Worm (Caenorhabditis elegans): ENCODE data around the gene afmd-2.

afmd-2 gene

ce11 chrIV:13508924-13509323 lies at the start of gene afmd-2:
Gene afmd-2 (plus strand): TSS chrIV:13509224.
- TF ChIP-seq pes-1 (GFP tag; IDR thresholded peaks at IDR 0.05): no peak

DNA sequence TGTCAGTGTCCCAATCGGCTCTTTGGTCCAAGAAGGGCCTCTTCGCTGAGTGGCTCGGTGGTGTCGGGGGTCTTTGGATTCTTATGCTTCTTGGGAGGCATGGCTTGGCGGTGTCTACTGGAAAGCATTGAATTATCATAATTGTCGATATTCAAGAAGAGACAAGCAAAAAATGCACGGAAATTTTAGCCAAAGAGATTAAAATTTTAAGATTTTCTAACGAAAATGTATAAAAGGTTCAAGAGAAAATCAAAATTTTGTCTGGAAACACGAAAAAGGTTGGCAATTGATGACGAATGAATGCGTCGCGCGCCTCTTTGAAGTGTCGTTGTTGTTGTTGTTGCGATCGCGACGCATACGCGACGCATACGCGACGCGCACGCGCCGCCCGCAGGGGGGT lies 48.1 kb upstream of the afmd-2 start, which contains the start of gene Y38H8A.12:
Y38H8A.12 (minus strand) TSS at position 101 of the 400 bp plus-strand sequence.
- no peak for TF ChIP-seq B0310.2 (tag; optimal IDR thresholded peaks at IDR 0.05)
- TF ChIP-seq ets-7 (tag; optimal IDR thresholded peaks at IDR 0.05): no peak
- TF ChIP-seq ama-1 (optimal IDR thresholded peaks at IDR 0.05): no peak
- no peak for TF ChIP-seq tbx-11 (GFP tag; IDR thresholded peaks at IDR 0.05)
- TF ChIP-seq hmbx-1 (tag; optimal IDR thresholded peaks at IDR 0.05): no peak
- no peak for TF ChIP-seq ceh-36 (tag; optimal IDR thresholded peaks at IDR 0.05)
- no peak for TF ChIP-seq sea-1 (GFP tag; conservative IDR thresholded peaks at IDR 0.05)
- no peak for TF ChIP-seq ceh-13 (GFP tag; optimal IDR thresholded peaks at IDR 0.05)
- no peak for TF ChIP-seq tra-4 (tag; optimal IDR thresholded peaks at IDR 0.05)
- no peak for TF ChIP-seq aly-1 (tag; optimal IDR thresholded peaks at IDR 0.05)
- TF ChIP-seq tbx-37 (GFP tag; conservative IDR thresholded peaks at IDR 0.05): no peak
- TF ChIP-seq hmg-4 (GFP tag; optimal IDR thresholded peaks at IDR 0.05): no peak

- TF ChIP-seq pes-1 (GFP tag; IDR thresholded peaks at IDR 0.05): peak; percentile 66; the same call in 1 of the 2 replicates
- peak; percentile 62; the same call in 1 of the 2 replicates for TF ChIP-seq flt-1 (GFP tag; IDR thresholded peaks at IDR 0.05)
Observed at ce11 chrIV:13463889-13464288, 45.1 kb upstream of the afmd-2 start.

DNA sequence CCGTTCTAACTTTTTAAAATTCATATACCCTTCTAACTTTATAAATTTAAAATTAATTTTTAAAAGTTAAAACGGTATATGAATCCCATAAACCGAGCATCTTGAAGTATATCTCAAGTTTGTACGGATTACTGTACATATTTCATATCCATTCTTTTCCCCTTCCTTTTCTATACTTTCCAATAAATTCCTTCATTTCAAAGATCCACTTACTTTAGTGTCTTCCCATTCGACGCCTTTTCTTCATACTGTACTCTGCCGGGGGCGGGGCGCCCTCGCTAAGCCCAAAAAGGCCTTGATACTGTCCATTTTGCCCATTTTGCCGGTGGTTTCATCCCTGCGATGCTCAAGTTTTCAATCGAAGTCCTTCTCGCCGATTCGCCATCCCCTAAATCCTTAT lies 43.2 kb upstream of the afmd-2 start, which contains the start of gene fezf-1:
fezf-1 (plus strand) TSS at position 301 of the 400 bp plus-strand sequence.
- TF ChIP-seq tbx-37 (GFP tag; conservative IDR thresholded peaks at IDR 0.05): no peak
- TF ChIP-seq ama-1 (optimal IDR thresholded peaks at IDR 0.05): no peak
- no peak for TF ChIP-seq B0310.2 (tag; optimal IDR thresholded peaks at IDR 0.05)
- no peak for TF ChIP-seq F13C5.2 (tag; optimal IDR thresholded peaks at IDR 0.05)
- TF ChIP-seq scrt-1 (GFP tag; IDR thresholded peaks at IDR 0.05): no peak
- TF ChIP-seq tra-4 (tag; optimal IDR thresholded peaks at IDR 0.05): no peak
- no peak for TF ChIP-seq aly-1 (tag; optimal IDR thresholded peaks at IDR 0.05)
- TF ChIP-seq sea-1 (GFP tag; conservative IDR thresholded peaks at IDR 0.05): no peak
- no peak for TF ChIP-seq tbx-11 (GFP tag; IDR thresholded peaks at IDR 0.05)
- no peak for TF ChIP-seq hmbx-1 (tag; optimal IDR thresholded peaks at IDR 0.05)
- no peak for TF ChIP-seq flt-1 (GFP tag; IDR thresholded peaks at IDR 0.05)
- TF ChIP-seq ceh-36 (tag; optimal IDR thresholded peaks at IDR 0.05): no peak
- no peak for TF ChIP-seq pes-1 (GFP tag; IDR thresholded peaks at IDR 0.05)
- TF ChIP-seq ceh-13 (GFP tag; optimal IDR thresholded peaks at IDR 0.05): no peak

DNA sequence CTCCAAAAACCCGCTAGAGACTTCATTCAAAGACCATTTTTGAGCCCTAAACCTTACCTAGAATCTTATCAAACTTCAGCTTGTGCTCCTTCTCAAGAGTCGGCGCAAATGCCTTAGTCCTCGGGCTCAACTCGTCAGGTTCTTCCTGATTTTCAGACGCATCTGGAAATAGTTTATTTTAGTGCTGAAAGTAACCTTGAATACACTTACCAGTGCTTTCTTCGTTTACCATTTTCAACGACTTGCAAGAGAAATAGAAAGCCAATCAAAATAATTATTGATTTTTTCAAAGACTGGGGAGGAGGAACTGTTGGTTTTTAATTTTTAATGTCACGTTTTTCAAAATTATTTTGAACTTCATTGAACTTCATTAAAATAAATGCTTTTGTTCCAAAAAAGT lies 37.0 kb upstream of the afmd-2 start, which contains the start of the genes ttbk-8.1 and Y38H8A.4:
ttbk-8.1 (plus strand) TSS at position 301 of the 400 bp plus-strand sequence.
Y38H8A.4 (minus strand) TSS at position 366 of the 400 bp plus-strand sequence.
- no peak for TF ChIP-seq ets-7 (tag; optimal IDR thresholded peaks at IDR 0.05)
- TF ChIP-seq ama-1 (optimal IDR thresholded peaks at IDR 0.05): no peak
- TF ChIP-seq tra-4 (tag; optimal IDR thresholded peaks at IDR 0.05): no peak
- TF ChIP-seq hnd-1 (tag; optimal IDR thresholded peaks at IDR 0.05): no peak
- no peak for TF ChIP-seq tbx-37 (GFP tag; conservative IDR thresholded peaks at IDR 0.05)
- no peak for TF ChIP-seq B0310.2 (tag; optimal IDR thresholded peaks at IDR 0.05)
- TF ChIP-seq tbx-11 (GFP tag; IDR thresholded peaks at IDR 0.05): no peak
- no peak for TF ChIP-seq hmbx-1 (tag; optimal IDR thresholded peaks at IDR 0.05)
- TF ChIP-seq ceh-36 (tag; optimal IDR thresholded peaks at IDR 0.05): no peak
- TF ChIP-seq sea-1 (GFP tag; conservative IDR thresholded peaks at IDR 0.05): no peak
- TF ChIP-seq scrt-1 (GFP tag; IDR thresholded peaks at IDR 0.05): no peak
- TF ChIP-seq F13C5.2 (tag; optimal IDR thresholded peaks at IDR 0.05): no peak
- TF ChIP-seq aly-1 (tag; optimal IDR thresholded peaks at IDR 0.05): no peak

DNA sequence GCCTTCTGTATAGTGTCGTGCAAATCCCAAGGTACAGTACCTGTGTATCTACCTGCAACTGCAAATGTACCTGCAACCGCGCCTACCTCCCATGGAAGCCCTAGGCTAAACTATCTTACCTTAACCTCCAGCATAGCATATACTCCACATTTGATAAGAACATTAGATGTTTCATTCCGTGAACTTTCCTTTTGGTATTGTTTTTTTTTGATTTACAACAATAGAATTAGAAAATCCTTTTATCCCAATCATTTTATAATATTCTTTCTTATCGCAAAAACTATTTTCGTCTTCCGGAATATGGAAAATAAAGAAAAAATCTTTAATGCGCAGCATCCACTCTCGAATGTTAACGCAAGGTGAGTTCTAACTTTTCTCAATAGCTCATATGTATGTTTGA lies 34.9 kb upstream of the afmd-2 start, which contains the start of gene Y38H8A.2:
Y38H8A.2 (plus strand) TSS at position 301 of the 400 bp plus-strand sequence.
- TF ChIP-seq aly-1 (tag; optimal IDR thresholded peaks at IDR 0.05): no peak
- no peak for TF ChIP-seq B0310.2 (tag; optimal IDR thresholded peaks at IDR 0.05)
- TF ChIP-seq ceh-36 (tag; optimal IDR thresholded peaks at IDR 0.05): no peak
- no peak for TF ChIP-seq ceh-13 (GFP tag; optimal IDR thresholded peaks at IDR 0.05)
- no peak for TF ChIP-seq F13C5.2 (tag; optimal IDR thresholded peaks at IDR 0.05)
- TF ChIP-seq scrt-1 (GFP tag; IDR thresholded peaks at IDR 0.05): no peak
- TF ChIP-seq tbx-11 (GFP tag; IDR thresholded peaks at IDR 0.05): no peak
- TF ChIP-seq sea-1 (GFP tag; conservative IDR thresholded peaks at IDR 0.05): no peak
- no peak for TF ChIP-seq pes-1 (GFP tag; IDR thresholded peaks at IDR 0.05)
- TF ChIP-seq tra-4 (tag; optimal IDR thresholded peaks at IDR 0.05): no peak

- TF ChIP-seq hnd-1 (tag; optimal IDR thresholded peaks at IDR 0.05) (no peak), B0310.2 (tag; optimal IDR thresholded peaks at IDR 0.05) (no peak), tbx-37 (GFP tag; conservative IDR thresholded peaks at IDR 0.05) (no peak), tbx-11 (GFP tag; IDR thresholded peaks at IDR 0.05) (no peak), ceh-13 (GFP tag; optimal IDR thresholded peaks at IDR 0.05) (no peak), sea-1 (GFP tag; conservative IDR thresholded peaks at IDR 0.05) (no peak), tra-4 (tag; optimal IDR thresholded peaks at IDR 0.05) (no peak), hmbx-1 (tag; optimal IDR thresholded peaks at IDR 0.05) (no peak), F13C5.2 (tag; optimal IDR thresholded peaks at IDR 0.05) (no peak), ets-7 (tag; optimal IDR thresholded peaks at IDR 0.05) (no peak), pes-1 (GFP tag; IDR thresholded peaks at IDR 0.05) (no peak), hmg-4 (GFP tag; optimal IDR thresholded peaks at IDR 0.05) (no peak), flt-1 (GFP tag; IDR thresholded peaks at IDR 0.05) (no peak)
Observed at ce11 chrIV:13482469-13482868, 26.6 kb upstream of the afmd-2 start, which contains the start of gene Y38H8A.1. Gene Y38H8A.1 (plus strand): TSS chrIV:13482769.

ce11 chrIV:13483596-13483995 lies 25.4 kb upstream of the afmd-2 start:
- TF ChIP-seq ceh-13 (GFP tag; optimal IDR thresholded peaks at IDR 0.05) (no peak), tra-4 (tag; optimal IDR thresholded peaks at IDR 0.05) (no peak), ceh-36 (tag; optimal IDR thresholded peaks at IDR 0.05) (no peak)
